2 worm cellular contexts compared by ENCODE assay signal in the genomic region with DNA sequence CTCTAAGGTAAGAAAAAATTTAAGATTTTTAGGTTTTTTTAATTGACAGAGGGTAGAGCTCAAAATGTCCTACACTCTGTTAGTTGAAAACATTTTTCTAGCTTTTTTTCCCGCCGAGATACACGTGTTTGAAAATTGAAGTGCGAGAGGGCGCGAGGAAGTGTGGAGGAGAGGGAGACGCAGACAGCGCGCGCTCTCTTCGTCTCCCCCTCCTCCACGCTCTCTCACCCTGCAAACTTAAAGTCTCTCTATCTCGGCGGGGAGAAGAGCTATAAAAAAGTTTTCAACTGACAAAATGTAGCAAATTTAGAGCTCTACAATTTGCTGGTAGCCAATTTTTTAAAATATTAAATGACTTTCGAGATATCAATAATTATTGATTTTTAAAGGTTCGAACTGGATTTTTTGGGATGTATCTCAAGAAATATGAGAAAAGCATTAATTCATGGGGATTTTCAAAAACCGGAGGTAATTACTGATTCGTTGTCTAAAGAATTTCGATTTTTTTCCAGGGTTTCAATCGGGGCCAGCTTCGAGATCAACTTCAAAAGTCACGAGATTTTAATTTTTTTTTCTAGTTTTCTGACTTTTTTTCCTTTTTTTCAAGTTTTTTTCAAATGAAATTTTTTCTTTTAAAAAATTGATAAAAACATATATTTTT.
TF ChIP-seq lines count a peak whose summit lies in the region.

No protein-coding gene starts in this region.

TF ChIP-seq in whole organism, L4 larva, 104 proteins besides CTCF, POLR2A, EP300 and RAD21 (continued from another document):
- TF ChIP-seq mxl-2 (GFP tag; conservative IDR thresholded peaks at IDR 0.05; lab: Robert Waterston, UW) (no peak), nhr-41 (GFP tag; IDR thresholded peaks at IDR 0.05; lab: Robert Waterston, UW) (peak; percentile 35; the same call in 1 of the 2 replicates), ZK337.2 (GFP tag; IDR thresholded peaks at IDR 0.05; lab: Robert Waterston, UW) (no peak), ceh-28 (tag; optimal IDR thresholded peaks at IDR 0.05; lab: Kevin White, UChicago) (no peak), F10B5.3 (tag; optimal IDR thresholded peaks at IDR 0.05; lab: Kevin White, UChicago) (no peak), vab-7 (GFP tag; IDR thresholded peaks at IDR 0.05; lab: Robert Waterston, UW) (no peak), mdl-1 (tag; optimal IDR thresholded peaks at IDR 0.05; lab: Kevin White, UChicago) (no peak), mep-1 (tag; optimal IDR thresholded peaks at IDR 0.05; lab: Kevin White, UChicago) (peak; percentile 36), hif-1 (tag; optimal IDR thresholded peaks at IDR 0.05; lab: Kevin White, UChicago) (peak in 1 of 2 experiments; percentile 48), madf-9 (GFP tag; conservative IDR thresholded peaks at IDR 0.05; lab: Robert Waterston, UW) (no peak), lin-38 (GFP tag; IDR thresholded peaks at IDR 0.05; lab: Robert Waterston, UW) (no peak), set-16 (GFP tag; IDR thresholded peaks at IDR 0.05; lab: Robert Waterston, UW) (peak; percentile 72), php-3 (GFP tag; IDR thresholded peaks at IDR 0.05; lab: Robert Waterston, UW) (no peak), F49E8.2 (tag; optimal IDR thresholded peaks at IDR 0.05; lab: Kevin White, UChicago; ENCODE audit: borderline replicate concordance) (no peak), arid-1 (GFP tag; conservative IDR thresholded peaks at IDR 0.05; lab: Robert Waterston, UW) (peak; percentile 49), F44E2.7 (GFP tag; IDR thresholded peaks at IDR 0.05; lab: Robert Waterston, UW) (no peak), Y75B8A.6 (GFP tag; IDR thresholded peaks at IDR 0.05; lab: Robert Waterston, UW) (no peak), Y105C5A.15 (GFP tag; IDR thresholded peaks at IDR 0.05; lab: Robert Waterston, UW) (0 out of 2 replicates have a peak, but pooled peaks have one; percentile 32), lim-7 (GFP tag; IDR thresholded peaks at IDR 0.05; lab: Robert Waterston, UW) (no peak), unc-39 (tag; optimal IDR thresholded peaks at IDR 0.05; lab: Kevin White, UChicago) (no peak), saeg-2 (GFP tag; IDR thresholded peaks at IDR 0.05; lab: Robert Waterston, UW) (no peak), ZK546.5 (tag; optimal IDR thresholded peaks at IDR 0.05; lab: Kevin White, UChicago) (no peak), duxl-1 (tag; optimal IDR thresholded peaks at IDR 0.05; lab: Kevin White, UChicago; ENCODE audit: poor library complexity) (peak; percentile 55), nhr-10 (tag; optimal IDR thresholded peaks at IDR 0.05; lab: Kevin White, UChicago) (no peak), attf-4 (tag; optimal IDR thresholded peaks at IDR 0.05; lab: Kevin White, UChicago) (no peak), dmd-9 (GFP tag; IDR thresholded peaks at IDR 0.05; lab: Robert Waterston, UW) (no peak), egl-43 (GFP tag; IDR thresholded peaks at IDR 0.05; lab: Robert Waterston, UW) (peak; percentile 54; the same call in 1 of the 2 replicates), ctbp-1 (GFP tag; IDR thresholded peaks at IDR 0.05; lab: Robert Waterston, UW) (0 out of 2 replicates have a peak, but pooled peaks have one; percentile 56), ceh-44 (GFP tag; IDR thresholded peaks at IDR 0.05; lab: Robert Waterston, UW) (no peak), tra-1 (GFP tag; IDR thresholded peaks at IDR 0.05; lab: Robert Waterston, UW) (no peak)
TF ChIP-seq in whole organism, L4 larva: peak in this region for 15.

TF ChIP-seq in whole organism, young adult, 124 proteins besides CTCF, POLR2A, EP300 and RAD21 (continued from another document):
- TF ChIP-seq zfh-2 (GFP tag; conservative IDR thresholded peaks at IDR 0.05; lab: Robert Waterston, UW) (peak; percentile 77), unc-62 (GFP tag; optimal IDR thresholded peaks at IDR 0.05; lab: Kevin White, UChicago) (no peak), hmg-20 (GFP tag; IDR thresholded peaks at IDR 0.05; lab: Robert Waterston, UW) (0 out of 2 replicates have a peak, but pooled peaks have one; percentile 49), fkh-3 (tag; optimal IDR thresholded peaks at IDR 0.05; lab: Kevin White, UChicago) (no peak)
